Worm (Caenorhabditis elegans) whole organism, L1 larva: ENCODE measurements around the gene vps-53.

Source experiments
- C04F5.9 ChIP-seq: sonication (generic microtip); optimal IDR thresholded peaks from 2 replicates; lab custom pipeline; 2016; ENCODE audit warnings: missing genetic modification characterization, missing compliant biosample characterization
- C16A3.4 ChIP-seq: fragments of 150-350 bp; optimal IDR thresholded peaks from 2 replicates; lab custom pipeline; 2014; ENCODE audit warnings: missing biosample characterization, missing genetic modification characterization
- C34B4.2 ChIP-seq: sonication (generic microtip); optimal IDR thresholded peaks from 2 replicates; lab custom pipeline; 2017; ENCODE audit warnings: mild to moderate bottlenecking, missing genetic modification characterization, missing compliant biosample characterization
- Y116A8C.19 ChIP-seq: sonication (generic microtip); optimal IDR thresholded peaks from 2 replicates; lab custom pipeline; 2016; ENCODE audit warnings: missing compliant biosample characterization, missing genetic modification characterization, borderline replicate concordance
- aly-2 ChIP-seq: fragments of 150-350 bp; optimal IDR thresholded peaks from 2 replicates; lab custom pipeline; 2014; ENCODE audit warnings: missing biosample characterization, missing genetic modification characterization
- ama-1 ChIP-seq: fragments of 150-350 bp; optimal IDR thresholded peaks from 2 replicates; lab custom pipeline; 2014
- ceh-8 ChIP-seq: fragments of 200-800 bp; sonication (Bioruptor generic); optimal IDR thresholded peaks from 2 replicates; lab custom pipeline; 2018; ENCODE audit warnings: mild to moderate bottlenecking, missing genetic modification characterization, moderate library complexity, missing compliant biosample characterization
- ceh-90 ChIP-seq: sonication (generic microtip); optimal IDR thresholded peaks from 2 replicates; lab custom pipeline; 2016; ENCODE audit warnings: missing genetic modification characterization, missing compliant biosample characterization
- ces-1 ChIP-seq: fragments of 150-350 bp; optimal IDR thresholded peaks from 2 replicates; lab custom pipeline; 2014; ENCODE audit warnings: missing biosample characterization, missing genetic modification reagents, missing genetic modification characterization
- efl-1 ChIP-seq, 4 experiments: fragments of 150-350 bp; optimal IDR thresholded peaks in 3 of 4; peaks in 1 of 4; 1 replicate in 1 of 4; 2 replicates in 3 of 4; lab custom pipeline; 2014; ENCODE audit warnings: missing biosample characterization in 2 of 4, missing genetic modification characterization in 2 of 4, missing genetic modification reagents in 2 of 4
- efl-3 ChIP-seq: fragments of 200-800 bp; sonication (Bioruptor generic); optimal IDR thresholded peaks from 2 replicates; lab custom pipeline; 2018; ENCODE audit warnings: mild to moderate bottlenecking, missing genetic modification characterization, missing compliant biosample characterization
- elt-2 ChIP-seq: sonication (generic microtip); optimal IDR thresholded peaks from 2 replicates; lab custom pipeline; 2016; ENCODE audit warnings: missing genetic modification characterization, mild to moderate bottlenecking, inconsistent platforms, missing compliant biosample characterization, missing genetic modification reagents
- elt-3 ChIP-seq, 6 experiments: fragments of 150-350 bp in 1 of 6; sonication (generic microtip); optimal IDR thresholded peaks; 2 replicates each; lab custom pipeline; 2017 to 2018; ENCODE audit warnings: missing biosample characterization in 6 of 6, missing genetic modification characterization in 6 of 6, inconsistent platforms in 1 of 6
- fkh-10 ChIP-seq: sonication (generic microtip); optimal IDR thresholded peaks from 2 replicates; lab custom pipeline; 2017; ENCODE audit warnings: missing biosample characterization, missing genetic modification reagents, missing genetic modification characterization
- fkh-4 ChIP-seq: sonication (generic microtip); optimal IDR thresholded peaks from 2 replicates; lab custom pipeline; 2016; ENCODE audit warnings: missing compliant biosample characterization, missing genetic modification characterization, borderline replicate concordance
- grh-1 ChIP-seq: fragments of 200-800 bp; sonication (Bioruptor generic); IDR thresholded peaks from 2 replicates; pipeline ENCODE4 v1.3.6; 2022; ENCODE audit warnings: missing genetic modification reagents, missing genetic modification characterization, missing compliant biosample characterization
- hlh-4 ChIP-seq: sonication (generic microtip); optimal IDR thresholded peaks from 2 replicates; lab custom pipeline; 2016; ENCODE audit warnings: mild to moderate bottlenecking, missing genetic modification characterization, missing compliant biosample characterization
- hpl-2 ChIP-seq: fragments of 150-350 bp; optimal IDR thresholded peaks from 2 replicates; lab custom pipeline; 2014; ENCODE audit warnings: missing biosample characterization, missing genetic modification reagents, missing genetic modification characterization
- isw-1 ChIP-seq: fragments of 200-800 bp; sonication (Bioruptor generic); IDR thresholded peaks from 2 replicates; pipeline ENCODE4 v1.3.6; 2022; ENCODE audit warnings: missing genetic modification characterization, missing compliant biosample characterization
- jun-1 ChIP-seq: fragments of 150-350 bp; optimal IDR thresholded peaks from 2 replicates; lab custom pipeline; 2014; ENCODE audit warnings: missing biosample characterization, missing genetic modification reagents, missing genetic modification characterization
- lin-35 ChIP-seq, 2 experiments: fragments of 150-350 bp; optimal IDR thresholded peaks; 2 replicates each; lab custom pipeline; 2014; ENCODE audit warnings: missing biosample characterization in 2 of 2, missing genetic modification characterization in 2 of 2, missing genetic modification reagents in 2 of 2
- lsy-2 ChIP-seq, 2 experiments: fragments of 150-350 bp; optimal IDR thresholded peaks; 2 replicates each; lab custom pipeline; 2014; ENCODE audit warnings: missing biosample characterization in 2 of 2, missing genetic modification characterization in 2 of 2
- nhr-11 ChIP-seq: fragments of 150-350 bp; optimal IDR thresholded peaks from 2 replicates; lab custom pipeline; 2014; ENCODE audit warnings: missing biosample characterization, missing genetic modification characterization
- nhr-19 ChIP-seq: fragments of 200-800 bp; sonication (Bioruptor generic); conservative IDR thresholded peaks from 2 replicates; pipeline ENCODE4 v1.3.6; 2022; ENCODE audit warnings: missing genetic modification characterization, missing compliant biosample characterization
- nhr-20 ChIP-seq: sonication (generic microtip); optimal IDR thresholded peaks from 2 replicates; lab custom pipeline; 2016; ENCODE audit warnings: mild to moderate bottlenecking, missing genetic modification characterization, missing compliant biosample characterization
- nhr-47 ChIP-seq: sonication (generic microtip); optimal IDR thresholded peaks from 2 replicates; lab custom pipeline; 2016; ENCODE audit warnings: mild to moderate bottlenecking, missing genetic modification characterization, moderate library complexity, missing compliant biosample characterization
- nhr-71 ChIP-seq: sonication (generic microtip); optimal IDR thresholded peaks from 2 replicates; lab custom pipeline; 2016; ENCODE audit warnings: mild to moderate bottlenecking, missing genetic modification characterization, moderate library complexity, missing compliant biosample characterization
- nhr-76 ChIP-seq: sonication (generic microtip); optimal IDR thresholded peaks from 2 replicates; lab custom pipeline; 2017; ENCODE audit warnings: missing biosample characterization, missing genetic modification characterization
- nhr-77 ChIP-seq: fragments of 150-350 bp; optimal IDR thresholded peaks from 2 replicates; lab custom pipeline; 2014; ENCODE audit warnings: missing biosample characterization, missing genetic modification characterization
- nhr-85 ChIP-seq: sonication (generic microtip); peaks from one replicate; lab custom pipeline; 2016; ENCODE audit warnings: missing genetic modification characterization, inconsistent platforms, missing compliant biosample characterization
- nhr-90 ChIP-seq: sonication (generic microtip); optimal IDR thresholded peaks from 2 replicates; lab custom pipeline; 2016; ENCODE audit warnings: mild to moderate bottlenecking, missing genetic modification characterization, missing compliant biosample characterization; ENCODE audit not compliant: poor library complexity
- pax-3 ChIP-seq: fragments of 200-800 bp; sonication (Bioruptor generic); optimal IDR thresholded peaks from 2 replicates; lab custom pipeline; 2018; ENCODE audit warnings: mild to moderate bottlenecking, missing genetic modification characterization, moderate library complexity, missing compliant biosample characterization
- skn-1 ChIP-seq: fragments of 150-350 bp; optimal IDR thresholded peaks from 2 replicates; lab custom pipeline; 2014; ENCODE audit warnings: missing biosample characterization, missing genetic modification characterization
- snu-23 ChIP-seq: sonication (generic microtip); optimal IDR thresholded peaks from 2 replicates; lab custom pipeline; 2016; ENCODE audit warnings: missing genetic modification characterization, missing compliant biosample characterization
- sptf-1 ChIP-seq: fragments of 150-350 bp; optimal IDR thresholded peaks from 2 replicates; lab custom pipeline; 2014; ENCODE audit warnings: missing biosample characterization, missing genetic modification characterization
- sup-37 ChIP-seq: fragments of 200-800 bp; sonication (Bioruptor generic); optimal IDR thresholded peaks from 2 replicates; lab custom pipeline; 2018; ENCODE audit warnings: mild to moderate bottlenecking, missing genetic modification characterization, missing compliant biosample characterization
- swsn-7 ChIP-seq: sonication (generic microtip); optimal IDR thresholded peaks from 2 replicates; lab custom pipeline; 2016; ENCODE audit warnings: missing genetic modification characterization, missing compliant biosample characterization
- tbx-2 ChIP-seq: sonication (generic microtip); optimal IDR thresholded peaks from 2 replicates; lab custom pipeline; 2016; ENCODE audit warnings: missing genetic modification characterization, missing compliant biosample characterization
- tlp-1 ChIP-seq: fragments of 150-350 bp; optimal IDR thresholded peaks from 2 replicates; lab custom pipeline; 2014; ENCODE audit warnings: missing biosample characterization, missing genetic modification characterization
- unc-130 ChIP-seq: fragments of 150-350 bp; optimal IDR thresholded peaks from 2 replicates; lab custom pipeline; 2017; ENCODE audit warnings: missing biosample characterization, missing genetic modification characterization, inconsistent platforms
- xbp-1 ChIP-seq: sonication (generic microtip); optimal IDR thresholded peaks from 2 replicates; lab custom pipeline; 2016; ENCODE audit warnings: missing genetic modification characterization, missing compliant biosample characterization
- zip-4 ChIP-seq: fragments of 200-800 bp; sonication (Bioruptor generic); optimal IDR thresholded peaks from 2 replicates; lab custom pipeline; 2018; ENCODE audit warnings: mild to moderate bottlenecking, missing genetic modification characterization, moderate library complexity, missing compliant biosample characterization
- ztf-4 ChIP-seq: fragments of 150-350 bp; optimal IDR thresholded peaks from 2 replicates; lab custom pipeline; 2014; ENCODE audit warnings: missing biosample characterization, missing genetic modification characterization

vps-53 gene

DNA sequence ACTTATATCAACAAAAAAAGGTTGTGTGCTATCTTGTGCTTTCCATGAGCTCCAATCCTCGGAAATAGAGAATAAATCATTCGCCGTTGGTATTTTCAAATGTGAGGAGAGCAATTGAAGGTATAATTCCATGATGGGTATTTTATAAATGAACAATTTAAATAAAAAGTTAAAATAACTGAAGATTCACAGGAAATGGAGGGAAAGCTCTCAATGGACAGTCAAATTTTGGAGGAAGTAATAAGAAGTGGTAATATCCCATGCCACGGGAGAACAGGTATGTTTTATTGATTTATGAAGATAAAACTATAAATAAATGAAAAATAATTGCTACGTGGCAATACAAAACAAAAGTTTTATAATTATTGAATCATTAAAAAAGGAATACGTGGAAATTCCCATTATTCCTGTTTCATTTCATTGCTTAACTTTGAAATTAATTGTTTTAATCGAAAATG lies 25.8 kb upstream of the vps-53 start:
- TF ChIP-seq nhr-47 (peak; percentile 33), lin-35 (GFP tag; optimal IDR thresholded peaks at IDR 0.05; lab: Kevin White, UChicago) (peak in 1 of 2 experiments; percentile 4), jun-1 (tag; lab: Kevin White, UChicago) (no peak), nhr-77 (no peak), sup-37 (GFP tag; lab: Kevin White, UChicago) (no peak), grh-1 (GFP tag; lab: Robert Waterston, UW) (no peak), nhr-11 (tag; lab: Kevin White, UChicago) (no peak), elt-2 (tag; lab: Kevin White, UChicago) (peak; percentile 19), nhr-19 (peak; percentile 37), fkh-4 (tag; lab: Kevin White, UChicago) (no peak), efl-3 (GFP tag; lab: Kevin White, UChicago) (no peak), hpl-2 (GFP tag; lab: Kevin White, UChicago) (no peak), isw-1 (GFP tag; lab: Robert Waterston, UW) (no peak), snu-23 (GFP tag; lab: Kevin White, UChicago) (peak; percentile 9), elt-3 (tag; optimal IDR thresholded peaks at IDR 0.05; lab: Kevin White, UChicago) (peak in 1 of 6 experiments; percentile 16), C16A3.4 (tag; lab: Kevin White, UChicago) (no peak), sptf-1 (tag; lab: Kevin White, UChicago) (no peak), lsy-2 (tag; optimal IDR thresholded peaks at IDR 0.05; lab: Kevin White, UChicago) (peak in 1 of 2 experiments; percentile 37), ceh-8 (GFP tag; lab: Kevin White, UChicago) (no peak), Y116A8C.19 (tag; lab: Kevin White, UChicago) (no peak), nhr-76 (no peak), C34B4.2 (no peak), nhr-71 (tag; lab: Kevin White, UChicago) (peak; percentile 32), ztf-4 (tag; lab: Kevin White, UChicago) (peak; percentile 43), tbx-2 (no peak), ama-1 (lab: Kevin White, UChicago) (peak; percentile 33), xbp-1 (no peak), ceh-90 (tag; lab: Kevin White, UChicago) (no peak), aly-2 (tag; lab: Kevin White, UChicago) (peak; percentile 51), ces-1 (no peak), tlp-1 (tag; lab: Kevin White, UChicago) (no peak), skn-1 (tag; lab: Kevin White, UChicago) (no peak), hlh-4 (tag; lab: Kevin White, UChicago) (no peak), nhr-90 (tag; lab: Kevin White, UChicago) (peak; percentile 36), nhr-20 (tag; lab: Kevin White, UChicago) (peak; percentile 6), zip-4 (GFP tag; lab: Kevin White, UChicago) (no peak), nhr-85 (peak; percentile 23), fkh-10 (GFP tag; lab: Kevin White, UChicago) (no peak), pax-3 (tag; lab: Kevin White, UChicago) (no peak), efl-1 (optimal IDR thresholded peaks at IDR 0.05; lab: Kevin White, UChicago) (peak in 1 of 2 experiments; percentile 7), efl-1 (GFP tag; optimal IDR thresholded peaks at IDR 0.05 in 1 of 2; lab: Kevin White, UChicago) (no peak), unc-130 (tag; lab: Kevin White, UChicago) (no peak), swsn-7 (tag; lab: Kevin White, UChicago) (no peak), C04F5.9 (tag; lab: Kevin White, UChicago) (no peak)
